Worm (Caenorhabditis elegans) whole organism, young adult: ENCODE measurements around the gene F49H6.15.

ENCODE experiments used
- akir-1 ChIP-seq: fragments of 200-800 bp; sonication (Bioruptor generic); optimal IDR thresholded peaks from 2 replicates; lab custom pipeline; 2018; ENCODE audit warnings: mild to moderate bottlenecking, missing genetic modification characterization, moderate library complexity, missing compliant biosample characterization
- attf-3 ChIP-seq: fragments of 200-800 bp; sonication (Bioruptor generic); conservative IDR thresholded peaks from 2 replicates; pipeline ENCODE4 v1.3.6; 2022; ENCODE audit warnings: missing genetic modification reagents, missing genetic modification characterization, missing compliant biosample characterization
- mxl-1 ChIP-seq: sonication (generic microtip); optimal IDR thresholded peaks from 2 replicates; lab custom pipeline; 2016; ENCODE audit warnings: missing genetic modification characterization, missing compliant biosample characterization
- unc-62 ChIP-seq: fragments of 150-350 bp; optimal IDR thresholded peaks from 2 replicates; lab custom pipeline; 2014; ENCODE audit warnings: missing biosample characterization, missing genetic modification reagents, missing genetic modification characterization
- xnd-1 ChIP-seq: sonication (generic microtip); optimal IDR thresholded peaks from 2 replicates; lab custom pipeline; 2016; ENCODE audit warnings: missing genotype, missing genetic modification reagents, missing genetic modification characterization, missing compliant biosample characterization
- zfh-2 ChIP-seq: fragments of 200-800 bp; sonication (Bioruptor generic); conservative IDR thresholded peaks from 2 replicates; pipeline ENCODE4 v1.3.6; 2022; ENCODE audit warnings: missing genetic modification reagents, missing genetic modification characterization, missing compliant biosample characterization

- TF ChIP-seq akir-1 = no peak
- no peak for TF ChIP-seq mxl-1 (tag; lab: Kevin White, UChicago)
- TF ChIP-seq xnd-1 (tag; lab: Kevin White, UChicago) = no peak
- TF ChIP-seq attf-3 (GFP tag; lab: Robert Waterston, UW) = no peak
- no peak for TF ChIP-seq unc-62 (GFP tag; lab: Kevin White, UChicago)
- TF ChIP-seq zfh-2 (GFP tag; lab: Robert Waterston, UW) = no peak
Measured at ce11 chrV:17044500-17044899, 18.3 kb upstream of the F49H6.15 start, which contains the start of gene F28B1.2.
